Worm (Caenorhabditis elegans) whole organism, L1 larva: ENCODE results near the gene exos-2.
A peak's percentile ranks its signal among the peaks of the same experiment; 100 is the strongest.

Source experiments
- grh-1 ChIP-seq: fragments of 200-800 bp; sonication (Bioruptor generic); IDR thresholded peaks from 2 replicates; pipeline ENCODE4 v1.3.6; 2022; ENCODE audit warnings: missing genetic modification reagents, missing genetic modification characterization, missing compliant biosample characterization
- hpl-2 ChIP-seq: fragments of 150-350 bp; optimal IDR thresholded peaks from 2 replicates; lab custom pipeline; 2014; ENCODE audit warnings: missing biosample characterization, missing genetic modification reagents, missing genetic modification characterization
- isw-1 ChIP-seq: fragments of 200-800 bp; sonication (Bioruptor generic); IDR thresholded peaks from 2 replicates; pipeline ENCODE4 v1.3.6; 2022; ENCODE audit warnings: missing genetic modification characterization, missing compliant biosample characterization
- nhr-237 ChIP-seq: fragments of 150-350 bp; optimal IDR thresholded peaks from 2 replicates; lab custom pipeline; 2014; ENCODE audit warnings: missing biosample characterization, missing genetic modification characterization
- nhr-77 ChIP-seq: fragments of 150-350 bp; optimal IDR thresholded peaks from 2 replicates; lab custom pipeline; 2014; ENCODE audit warnings: missing biosample characterization, missing genetic modification characterization
- sptf-1 ChIP-seq: fragments of 150-350 bp; optimal IDR thresholded peaks from 2 replicates; lab custom pipeline; 2014; ENCODE audit warnings: missing biosample characterization, missing genetic modification characterization
- unc-130 ChIP-seq: fragments of 150-350 bp; optimal IDR thresholded peaks from 2 replicates; lab custom pipeline; 2017; ENCODE audit warnings: missing biosample characterization, missing genetic modification characterization, inconsistent platforms

ce11 chrIV:6415149-6415548 lies at the start of gene exos-2:
- peak; percentile 19; the same call in 1 of the 2 replicates for TF ChIP-seq grh-1 (GFP tag; lab: Robert Waterston, UW)
- TF ChIP-seq isw-1 (GFP tag; lab: Robert Waterston, UW), result peak; percentile 69
- no peak for TF ChIP-seq hpl-2 (GFP tag; lab: Kevin White, UChicago)
- TF ChIP-seq nhr-237, result no peak
- peak; percentile 81 for TF ChIP-seq unc-130 (tag; lab: Kevin White, UChicago)
- peak; percentile 55 for TF ChIP-seq nhr-77 (tag; lab: Kevin White, UChicago)
- no peak for TF ChIP-seq sptf-1
